Worm (Caenorhabditis elegans) whole organism, L4/young adult: ENCODE results near the gene C33E10.1.

Experiments
- W03F9.2 ChIP-seq: fragments of 150-350 bp; optimal IDR thresholded peaks from 2 replicates; lab custom pipeline; 2014; ENCODE audit warnings: missing biosample characterization, missing genetic modification characterization
- dao-5 ChIP-seq: sonication (generic microtip); optimal IDR thresholded peaks from 2 replicates; lab custom pipeline; 2016; ENCODE audit warnings: missing genotype, missing genetic modification characterization, moderate library complexity, missing compliant biosample characterization
- him-1 ChIP-seq: sonication (generic microtip); optimal IDR thresholded peaks from 2 replicates; lab custom pipeline; 2016; ENCODE audit warnings: missing genotype, missing genetic modification reagents, missing genetic modification characterization, missing compliant biosample characterization

The C33E10.1 gene

DNA sequence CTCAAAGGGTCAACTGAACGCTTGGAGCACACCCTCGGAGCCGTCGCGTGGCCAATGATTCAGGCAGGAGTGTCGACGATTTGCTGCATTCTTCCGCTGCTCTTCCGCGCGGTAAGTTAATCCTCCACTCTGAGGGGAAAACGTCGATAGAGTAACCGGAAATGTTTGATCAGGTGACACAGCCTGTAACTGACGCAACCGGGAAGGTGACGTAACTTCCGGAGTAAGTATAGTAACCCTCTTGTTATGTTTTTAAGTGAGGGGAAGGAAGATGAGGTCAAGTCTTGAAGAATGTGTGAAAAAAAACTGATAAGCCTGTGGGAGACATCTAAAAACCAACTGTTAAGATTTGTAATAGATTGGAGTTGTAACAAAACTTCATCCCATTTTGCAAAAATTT lies 19.9 kb downstream of the C33E10.1 start:
- no peak for TF ChIP-seq him-1 (tag; lab: Kevin White, UChicago)
- TF ChIP-seq W03F9.2 (tag; lab: Kevin White, UChicago): no peak
- no peak for TF ChIP-seq dao-5 (tag; lab: Kevin White, UChicago)

ce11 chrX:17327226-17327625 lies 22.2 kb downstream of the C33E10.1 start:
- TF ChIP-seq him-1 (tag; lab: Kevin White, UChicago): no peak
- TF ChIP-seq W03F9.2 (tag; lab: Kevin White, UChicago): no peak
- TF ChIP-seq dao-5 (tag; lab: Kevin White, UChicago): no peak

DNA sequence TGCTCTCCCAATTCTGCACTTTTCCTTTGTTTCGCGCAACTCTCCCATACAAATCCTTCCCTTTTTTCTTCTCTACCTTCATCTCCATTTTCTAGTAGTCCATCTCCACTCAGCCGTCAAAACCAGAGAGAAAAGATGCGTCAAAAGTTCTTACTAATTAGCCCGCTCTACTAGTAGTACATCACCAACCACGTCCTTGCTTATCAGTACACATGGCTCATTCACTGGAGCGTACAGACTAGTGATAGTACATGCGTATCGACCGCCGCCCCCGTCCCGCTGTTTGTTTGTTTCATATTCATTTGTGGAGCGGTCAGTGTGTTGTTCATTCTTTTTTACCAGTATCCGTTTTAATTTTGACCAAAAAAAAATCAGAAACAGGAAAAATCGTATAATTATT lies 24.1 kb downstream of the C33E10.1 start:
- TF ChIP-seq him-1 (tag; lab: Kevin White, UChicago): no peak
- no peak for TF ChIP-seq W03F9.2 (tag; lab: Kevin White, UChicago)
- TF ChIP-seq dao-5 (tag; lab: Kevin White, UChicago): no peak

DNA sequence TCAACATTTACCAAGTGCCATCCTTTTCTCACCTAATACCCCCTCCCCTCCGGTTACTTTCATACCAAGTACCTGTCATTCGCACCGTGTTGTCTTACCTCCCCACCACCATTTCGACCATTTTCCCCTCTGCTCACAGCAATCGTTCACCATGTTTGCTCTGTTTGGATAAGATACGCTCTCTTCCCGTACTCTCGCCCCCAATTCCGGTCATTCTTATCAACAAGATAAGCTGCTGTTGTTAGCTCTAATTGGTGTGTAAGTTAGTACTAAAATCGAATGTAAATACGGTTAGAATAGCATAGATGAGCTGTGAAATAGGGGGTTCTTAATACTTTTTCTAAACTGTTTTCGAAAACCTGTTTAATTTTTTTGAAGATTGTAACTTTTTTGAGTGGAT lies 25.6 kb downstream of the C33E10.1 start:
- TF ChIP-seq dao-5 (tag; lab: Kevin White, UChicago) (no peak), W03F9.2 (tag; lab: Kevin White, UChicago) (no peak), him-1 (tag; lab: Kevin White, UChicago) (no peak)

ce11 chrX:17333752-17334151 lies 28.7 kb downstream of the C33E10.1 start, which contains the start of gene C53C11.5:
Gene C53C11.5 (plus strand): TSS chrX:17334052.
- TF ChIP-seq W03F9.2 (tag; lab: Kevin White, UChicago) (no peak), dao-5 (tag; lab: Kevin White, UChicago) (no peak), him-1 (tag; lab: Kevin White, UChicago) (no peak)

ce11 chrX:17336354-17336753 lies 31.3 kb downstream of the C33E10.1 start, which contains the start of gene C53C11.2:
Gene C53C11.2 (plus strand): TSS chrX:17336637.
- TF ChIP-seq him-1 (tag; lab: Kevin White, UChicago): no peak
- TF ChIP-seq W03F9.2 (tag; lab: Kevin White, UChicago): no peak
- TF ChIP-seq dao-5 (tag; lab: Kevin White, UChicago): no peak

- TF ChIP-seq him-1 (tag; lab: Kevin White, UChicago): no peak
- no peak for TF ChIP-seq dao-5 (tag; lab: Kevin White, UChicago)
- no peak for TF ChIP-seq W03F9.2 (tag; lab: Kevin White, UChicago)
Observed at ce11 chrX:17338944-17339343, 33.9 kb downstream of the C33E10.1 start.

DNA sequence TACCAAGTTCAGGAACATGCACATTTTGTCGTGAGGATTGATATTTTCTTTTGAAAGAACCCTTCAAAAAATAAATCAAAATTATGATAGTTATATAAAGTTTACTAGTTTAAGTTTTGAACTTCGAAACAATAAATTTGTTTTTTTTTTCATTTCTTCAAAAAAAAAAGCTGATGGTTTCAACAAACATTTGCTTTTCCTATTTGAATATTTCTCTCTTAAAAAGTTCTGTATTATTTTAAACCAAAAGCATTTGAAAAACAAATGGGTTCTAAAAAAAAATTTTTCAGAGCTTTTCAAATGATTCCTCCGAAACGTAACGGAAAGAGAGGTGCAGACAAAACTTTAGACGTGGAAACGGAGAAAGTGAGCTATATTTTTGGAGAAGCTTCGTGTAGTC lies 35.5 kb downstream of the C33E10.1 start, which contains the start of gene C53C11.1:
TSS of gene C53C11.1 (plus strand) at position 301 of the 400 bp plus-strand sequence.
- TF ChIP-seq him-1 (tag; lab: Kevin White, UChicago) (no peak), dao-5 (tag; lab: Kevin White, UChicago) (no peak), W03F9.2 (tag; lab: Kevin White, UChicago) (no peak)

DNA sequence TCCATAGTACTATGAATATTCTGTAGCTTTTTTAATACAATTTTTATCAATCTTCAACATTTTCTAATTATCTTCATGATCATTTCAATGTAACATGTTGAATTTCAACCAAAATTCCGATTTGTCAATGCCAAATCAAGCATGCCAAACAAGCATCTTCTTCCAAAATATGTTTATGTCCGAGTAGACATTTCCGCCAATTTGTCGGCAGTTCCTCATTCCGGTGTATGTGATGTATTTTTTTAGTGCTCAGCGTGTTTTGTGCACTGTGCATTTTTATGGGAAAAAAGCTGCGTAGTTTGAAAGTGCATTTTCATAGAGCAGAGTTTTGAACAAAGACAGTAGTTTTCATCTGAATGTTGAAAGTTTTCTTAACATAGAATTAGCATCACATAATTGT lies 44.4 kb downstream of the C33E10.1 start:
- TF ChIP-seq W03F9.2 (tag; lab: Kevin White, UChicago): no peak
- TF ChIP-seq him-1 (tag; lab: Kevin White, UChicago): no peak
- TF ChIP-seq dao-5 (tag; lab: Kevin White, UChicago): no peak

- TF ChIP-seq W03F9.2 (tag; lab: Kevin White, UChicago): no peak
- no peak for TF ChIP-seq him-1 (tag; lab: Kevin White, UChicago)
- TF ChIP-seq dao-5 (tag; lab: Kevin White, UChicago): no peak
Observed at ce11 chrX:17352098-17352497, 47.1 kb downstream of the C33E10.1 start.

DNA sequence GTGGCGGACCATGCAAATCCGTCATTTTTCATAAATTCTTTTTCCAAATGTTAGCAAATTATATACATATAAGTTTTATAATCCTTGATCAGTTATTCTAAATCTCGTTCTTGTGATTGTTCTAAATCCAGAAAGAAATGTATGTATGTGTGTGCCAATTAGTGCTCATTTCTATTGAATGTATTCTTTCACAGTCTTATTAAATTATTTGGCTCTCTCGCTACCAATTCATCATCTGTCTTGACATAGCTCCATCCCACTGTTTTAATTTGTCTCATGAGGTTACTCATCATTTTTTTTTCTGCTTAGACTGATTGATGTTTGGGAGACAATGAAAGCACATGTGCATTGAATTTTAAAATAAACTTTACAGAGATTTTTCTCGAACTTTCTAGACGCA lies 50.4 kb downstream of the C33E10.1 start:
- TF ChIP-seq W03F9.2 (tag; lab: Kevin White, UChicago): no peak
- no peak for TF ChIP-seq dao-5 (tag; lab: Kevin White, UChicago)
- TF ChIP-seq him-1 (tag; lab: Kevin White, UChicago): no peak
